Fruit fly (Drosophila melanogaster) whole organism, embryonic: ENCODE data around the gene lin-28.

ENCODE experiments used
- Abd-B ChIP-seq: fragments of 200-800 bp; sonication (Bioruptor generic); optimal IDR thresholded peaks from 2 replicates; lab custom pipeline; 2018; ENCODE audit warnings: missing biosample characterization, mild to moderate bottlenecking, missing genetic modification characterization, moderate library complexity
- Blimp-1 ChIP-seq: fragments of 200-800 bp; sonication (Bioruptor generic); optimal IDR thresholded peaks from 3 replicates; lab custom pipeline; 2018; ENCODE audit warnings: missing biosample characterization, missing genetic modification characterization, mild to moderate bottlenecking, moderate library complexity, missing genetic modification reagents
- BtbVII ChIP-seq: fragments of 200-800 bp; sonication (Bioruptor generic); optimal IDR thresholded peaks from 3 replicates; lab custom pipeline; 2017; ENCODE audit warnings: missing biosample characterization, mild to moderate bottlenecking, missing genetic modification characterization
- Bteb2 ChIP-seq: fragments of 200-800 bp; sonication (Bioruptor generic); optimal IDR thresholded peaks from 2 replicates; lab custom pipeline; 2016; ENCODE audit warnings: missing biosample characterization, missing genetic modification characterization
- CG10462 ChIP-seq: fragments of 200-800 bp; sonication (Bioruptor generic); optimal IDR thresholded peaks from 2 replicates; lab custom pipeline; 2016; ENCODE audit warnings: missing biosample characterization, missing genetic modification characterization
- CG11093 ChIP-seq: fragments of 200-800 bp; sonication (Bioruptor generic); IDR thresholded peaks from 3 replicates; pipeline ENCODE4 v1.3.6; 2022; ENCODE audit warnings: missing biosample characterization, missing genetic modification characterization
- CG12236 ChIP-seq: fragments of 200-800 bp; sonication (Bioruptor generic); optimal IDR thresholded peaks from 2 replicates; lab custom pipeline; 2016; ENCODE audit warnings: missing biosample characterization, missing genetic modification characterization
- CG12769 ChIP-seq: fragments of 200-800 bp; sonication (Bioruptor generic); optimal IDR thresholded peaks from 2 replicates; lab custom pipeline; 2019; ENCODE audit warnings: missing biosample characterization, mild to moderate bottlenecking, missing genetic modification characterization, moderate library complexity
- CG13296 ChIP-seq: fragments of 200-800 bp; sonication (Bioruptor generic); optimal IDR thresholded peaks from 3 replicates; lab custom pipeline; 2018; ENCODE audit warnings: missing biosample characterization, mild to moderate bottlenecking, missing genetic modification characterization
- CG14965 ChIP-seq: fragments of 200-800 bp; sonication (Bioruptor generic); optimal IDR thresholded peaks from 2 replicates; lab custom pipeline; 2016; ENCODE audit warnings: missing biosample characterization, missing genetic modification characterization, borderline replicate concordance
- CG15601 ChIP-seq: fragments of 200-800 bp; sonication (Bioruptor generic); optimal IDR thresholded peaks from 3 replicates; lab custom pipeline; 2019; ENCODE audit warnings: missing biosample characterization, mild to moderate bottlenecking, missing genetic modification characterization, moderate library complexity
- CG17328 ChIP-seq: fragments of 200-800 bp; sonication (Bioruptor generic); IDR thresholded peaks from 2 replicates; pipeline ENCODE4 v1.3.6; 2022; ENCODE audit warnings: missing biosample characterization, missing genetic modification characterization
- CG17829 ChIP-seq: fragments of 200-800 bp; optimal IDR thresholded peaks from 2 replicates; lab custom pipeline; 2019; ENCODE audit warnings: missing biosample characterization, mild to moderate bottlenecking, missing genetic modification characterization, moderate library complexity
- CG18764 ChIP-seq: fragments of 200-800 bp; sonication (Bioruptor generic); optimal IDR thresholded peaks from 3 replicates; lab custom pipeline; 2016; ENCODE audit warnings: missing biosample characterization, missing genetic modification characterization
- CG2116 ChIP-seq: fragments of 200-800 bp; sonication (Bioruptor generic); optimal IDR thresholded peaks from 3 replicates; lab custom pipeline; 2018; ENCODE audit warnings: missing biosample characterization, mild to moderate bottlenecking, missing genetic modification characterization
- CG32772 ChIP-seq: fragments of 200-800 bp; sonication (Bioruptor generic); IDR thresholded peaks from 2 replicates; pipeline ENCODE4 v1.3.6; 2022; ENCODE audit warnings: missing biosample characterization, missing genetic modification characterization
- CG3407 ChIP-seq: fragments of 200-800 bp; sonication (Bioruptor generic); optimal IDR thresholded peaks from 2 replicates; lab custom pipeline; 2018; ENCODE audit warnings: missing biosample characterization, mild to moderate bottlenecking, missing genetic modification characterization
- CG7372 ChIP-seq: fragments of 200-800 bp; sonication (Bioruptor generic); IDR thresholded peaks from 2 replicates; pipeline ENCODE4 v1.3.6; 2022; ENCODE audit warnings: missing biosample characterization, missing genetic modification characterization
- Deaf1 ChIP-seq: fragments of 200-800 bp; optimal IDR thresholded peaks from 3 replicates; lab custom pipeline; 2019; ENCODE audit warnings: missing biosample characterization, mild to moderate bottlenecking, missing genetic modification characterization, moderate library complexity
- Dip3 ChIP-seq: fragments of 200-800 bp; sonication (Bioruptor generic); optimal IDR thresholded peaks from 3 replicates; lab custom pipeline; 2016; ENCODE audit warnings: missing biosample characterization, missing genetic modification characterization
- Eip74EF ChIP-seq, 2 experiments: fragments of 200-800 bp in 1 of 2; fragments of >200 bp in 1 of 2; sonication (Bioruptor generic) in 1 of 2; optimal IDR thresholded peaks; 2 replicates each; lab custom pipeline; 2017 to 2019; ENCODE audit warnings: missing biosample characterization in 2 of 2, missing genetic modification characterization in 2 of 2, mild to moderate bottlenecking in 1 of 2, moderate library complexity in 1 of 2
- H2.0 ChIP-seq: fragments of 200-800 bp; sonication (Bioruptor generic); IDR thresholded peaks from 2 replicates; pipeline ENCODE4 v1.3.6; 2022; ENCODE audit warnings: missing biosample characterization, missing genetic modification characterization
- Hey ChIP-seq: fragments of 200-800 bp; sonication (Bioruptor generic); optimal IDR thresholded peaks from 3 replicates; lab custom pipeline; 2018; ENCODE audit warnings: missing biosample characterization, mild to moderate bottlenecking, missing genetic modification characterization
- Jarid2 ChIP-seq: fragments of 200-800 bp; sonication (Bioruptor generic); optimal IDR thresholded peaks from 3 replicates; lab custom pipeline; 2017; ENCODE audit warnings: mild to moderate bottlenecking, missing biosample characterization, missing genetic modification reagents, missing genetic modification characterization
- Sry-β ChIP-seq: fragments of 200-800 bp; sonication (Bioruptor generic); optimal IDR thresholded peaks from 2 replicates; lab custom pipeline; 2018; ENCODE audit warnings: missing biosample characterization, mild to moderate bottlenecking, missing genetic modification characterization, moderate library complexity
- Trl ChIP-seq, 3 experiments: fragments of >200 bp in 2 of 3; fragments of 200-800 bp in 1 of 3; sonication (Bioruptor generic) in 1 of 3; optimal IDR thresholded peaks; 2 replicates in 1 of 3; 3 replicates in 2 of 3; lab custom pipeline; 2016 to 2017; ENCODE audit warnings: missing biosample characterization in 1 of 3, missing genetic modification characterization in 1 of 3
- Vsx1 ChIP-seq: fragments of 200-800 bp; sonication (Bioruptor generic); optimal IDR thresholded peaks from 2 replicates; lab custom pipeline; 2017; ENCODE audit warnings: missing biosample characterization, mild to moderate bottlenecking, missing genetic modification characterization, missing genetic modification reagents
- aop ChIP-seq: fragments of 200-800 bp; sonication (Bioruptor generic); IDR thresholded peaks from 2 replicates; pipeline ENCODE4 v1.3.6; 2022; ENCODE audit warnings: missing biosample characterization, missing genetic modification characterization
- ato ChIP-seq: fragments of 200-800 bp; sonication (Bioruptor generic); IDR thresholded peaks from 2 replicates; pipeline ENCODE4 v1.3.6; 2022; ENCODE audit warnings: missing biosample characterization, missing genetic modification characterization; ENCODE audit not compliant: partially characterized antibody
- cg ChIP-seq: fragments of 200-800 bp; sonication (Bioruptor generic); optimal IDR thresholded peaks from 3 replicates; lab custom pipeline; 2019; ENCODE audit warnings: missing biosample characterization, mild to moderate bottlenecking, missing genetic modification characterization, moderate library complexity
- chinmo ChIP-seq: fragments of 200-800 bp; sonication (Bioruptor generic); IDR thresholded peaks from 4 replicates; pipeline ENCODE4 v1.3.6; 2022; ENCODE audit warnings: missing biosample characterization, missing genetic modification characterization; ENCODE audit not compliant: partially characterized antibody
- crc ChIP-seq: fragments of 200-800 bp; sonication (Bioruptor generic); optimal IDR thresholded peaks from 2 replicates; lab custom pipeline; 2016; ENCODE audit warnings: missing biosample characterization, missing genetic modification characterization
- cwo ChIP-seq: fragments of 200-800 bp; sonication (Bioruptor generic); optimal IDR thresholded peaks from 3 replicates; lab custom pipeline; 2017; ENCODE audit warnings: missing biosample characterization, missing genetic modification characterization, mild to moderate bottlenecking, moderate library complexity, missing genetic modification reagents
- en ChIP-seq: fragments of 200-800 bp; sonication (Bioruptor generic); optimal IDR thresholded peaks from 2 replicates; lab custom pipeline; 2016; ENCODE audit warnings: missing biosample characterization, missing genetic modification characterization
- exex ChIP-seq: fragments of 200-800 bp; sonication (Bioruptor generic); optimal IDR thresholded peaks from 4 replicates; lab custom pipeline; 2018; ENCODE audit warnings: missing biosample characterization, mild to moderate bottlenecking, missing genetic modification characterization, moderate library complexity
- ftz-f1 ChIP-seq: fragments of 200-800 bp; sonication (Bioruptor generic); optimal IDR thresholded peaks from 2 replicates; lab custom pipeline; 2016; ENCODE audit warnings: missing biosample characterization, missing genetic modification characterization
- hbn ChIP-seq: fragments of 200-800 bp; sonication (Bioruptor generic); IDR thresholded peaks from 2 replicates; pipeline ENCODE4 v1.3.6; 2022; ENCODE audit warnings: missing biosample characterization, missing genetic modification characterization; ENCODE audit not compliant: partially characterized antibody
- ken ChIP-seq: fragments of 200-800 bp; sonication (Bioruptor generic); IDR thresholded peaks from 3 replicates; pipeline ENCODE4 v1.3.6; 2022; ENCODE audit warnings: missing biosample characterization, missing genetic modification characterization
- oc ChIP-seq: fragments of 200-800 bp; sonication (Bioruptor generic); optimal IDR thresholded peaks from 2 replicates; lab custom pipeline; 2018; ENCODE audit warnings: missing biosample characterization, mild to moderate bottlenecking, missing genetic modification characterization, moderate library complexity
- org-1 ChIP-seq: fragments of 200-800 bp; sonication (Bioruptor generic); optimal IDR thresholded peaks from 2 replicates; lab custom pipeline; 2017; ENCODE audit warnings: missing biosample characterization, missing genetic modification characterization
- pho ChIP-seq: fragments of 200-800 bp; sonication (Bioruptor generic); optimal IDR thresholded peaks from 2 replicates; lab custom pipeline; 2016; ENCODE audit warnings: missing biosample characterization, missing genetic modification characterization
- rib ChIP-seq: fragments of 200-800 bp; sonication (Bioruptor generic); IDR thresholded peaks from 2 replicates; pipeline ENCODE4 v1.3.6; 2022; ENCODE audit warnings: missing biosample characterization, missing genetic modification characterization
- sd ChIP-seq: fragments of 200-800 bp; sonication (Bioruptor generic); optimal IDR thresholded peaks from 3 replicates; lab custom pipeline; 2018; ENCODE audit warnings: missing biosample characterization, mild to moderate bottlenecking, missing genetic modification characterization, moderate library complexity
- shn ChIP-seq: fragments of 200-800 bp; sonication (Bioruptor generic); optimal IDR thresholded peaks from 3 replicates; lab custom pipeline; 2016; ENCODE audit warnings: missing biosample characterization, missing genetic modification characterization
- sisA ChIP-seq: fragments of 200-800 bp; sonication (Bioruptor generic); IDR thresholded peaks from 2 replicates; pipeline ENCODE4 v1.3.6; 2022; ENCODE audit warnings: missing biosample characterization, missing genetic modification characterization
- tx ChIP-seq: fragments of 200-800 bp; sonication (Bioruptor generic); optimal IDR thresholded peaks from 2 replicates; lab custom pipeline; 2016; ENCODE audit warnings: missing biosample characterization, missing genetic modification characterization
- unc-4 ChIP-seq: fragments of 200-800 bp; sonication (Bioruptor generic); IDR thresholded peaks from 2 replicates; pipeline ENCODE4 v1.3.6; 2022; ENCODE audit warnings: missing biosample characterization, missing genetic modification characterization; ENCODE audit not compliant: partially characterized antibody
- vvl ChIP-seq: fragments of 200-800 bp; sonication (Bioruptor generic); IDR thresholded peaks from 2 replicates; pipeline ENCODE4 v1.3.6; 2022; ENCODE audit warnings: missing biosample characterization, missing genetic modification characterization

Gene lin-28

DNA sequence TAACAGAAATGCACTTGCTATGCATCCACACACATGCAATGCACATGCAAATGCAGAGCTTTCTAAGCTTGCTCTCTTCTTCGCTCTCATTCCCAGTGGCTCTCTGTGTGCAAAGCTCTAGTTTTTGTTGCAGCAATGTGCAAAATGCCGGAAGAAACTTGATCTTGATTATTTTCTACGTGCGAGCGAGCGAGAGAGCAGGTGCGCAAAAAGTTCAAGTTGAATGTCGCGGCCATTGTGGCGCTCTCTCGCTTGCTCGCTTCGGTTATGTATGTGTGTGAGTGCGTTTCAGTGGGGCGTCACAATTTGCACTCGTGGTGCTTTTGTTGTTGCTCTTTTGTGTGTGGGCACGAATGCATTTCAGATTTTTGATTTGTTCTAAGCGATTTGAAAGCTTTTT, 43.9 kb upstream of the lin-28 start:
- TF ChIP-seq Jarid2 = no peak
- peak in 1 of 2 experiments; percentile 84 for TF ChIP-seq Eip74EF (GFP tag; optimal IDR thresholded peaks at IDR 0.05; lab: Kevin White, UChicago)
- peak; percentile 13 for TF ChIP-seq oc (tag; lab: Kevin White, UChicago)
- TF ChIP-seq Deaf1 (tag; lab: Kevin White, UChicago) = peak; percentile 33
- TF ChIP-seq aop (GFP tag; lab: Robert Waterston, UW) = peak; percentile 66; the same call in 1 of the 2 replicates
- peak; percentile 58; the same call in 1 of the 4 replicates for TF ChIP-seq chinmo (GFP tag; lab: Robert Waterston, UW)
- TF ChIP-seq CG11093 (GFP tag; lab: Robert Waterston, UW) = no peak
- TF ChIP-seq vvl (GFP tag; lab: Robert Waterston, UW) = peak; percentile 15; the same call in 1 of the 2 replicates
- peak; percentile 8 for TF ChIP-seq ftz-f1 (GFP tag; lab: Kevin White, UChicago)
- TF ChIP-seq Bteb2 (GFP tag; lab: Kevin White, UChicago) = no peak
- TF ChIP-seq rib = peak; percentile 36; the same call in 1 of the 2 replicates
- no peak for TF ChIP-seq Abd-B
- TF ChIP-seq cg (GFP tag; lab: Kevin White, UChicago) = peak; percentile 37
- TF ChIP-seq CG17829 = no peak
- peak; percentile 5 to 49 for TF ChIP-seq Trl (optimal IDR thresholded peaks at IDR 0.05; lab: Kevin White, UChicago)
- TF ChIP-seq Trl (GFP tag; optimal IDR thresholded peaks at IDR 0.05; lab: Kevin White, UChicago) = no peak
- TF ChIP-seq sd (tag; lab: Kevin White, UChicago) = peak; percentile 49
- TF ChIP-seq en (GFP tag; lab: Kevin White, UChicago) = no peak
- peak; percentile 16 for TF ChIP-seq Blimp-1 (GFP tag; lab: Kevin White, UChicago)
- TF ChIP-seq, all 482 proteins: peak for 12

DNA sequence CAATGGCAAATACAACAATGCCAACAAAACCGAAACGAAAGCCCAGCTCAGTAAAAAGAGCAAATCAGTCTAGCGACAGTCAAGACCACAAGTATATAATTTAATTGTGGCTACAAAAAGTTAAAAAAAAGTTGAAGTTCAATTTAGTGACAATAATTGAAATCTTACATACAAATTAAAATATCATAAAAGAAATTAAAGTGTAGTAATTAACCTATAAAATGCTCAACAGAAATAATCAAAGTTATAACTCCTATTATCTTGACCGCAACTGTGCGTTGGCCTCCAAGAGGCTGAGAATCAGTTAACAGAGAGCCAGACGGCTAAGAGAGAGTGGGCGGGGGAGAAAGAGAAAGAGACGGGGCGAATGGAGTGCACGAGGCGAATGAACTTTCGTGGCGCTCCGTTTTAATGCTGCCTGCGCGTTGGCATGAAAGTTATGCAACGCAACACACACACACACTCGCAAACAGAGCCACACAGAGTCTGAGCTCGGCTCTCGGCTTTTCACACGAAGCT, 42.7 kb upstream of the lin-28 start:
- peak; percentile 57 for TF ChIP-seq CG18764 (GFP tag; lab: Kevin White, UChicago)
- peak; percentile 51 for TF ChIP-seq CG12236
- no peak for TF ChIP-seq unc-4 (GFP tag; lab: Robert Waterston, UW)
- TF ChIP-seq shn (GFP tag; lab: Kevin White, UChicago) = no peak
- TF ChIP-seq crc (GFP tag; lab: Kevin White, UChicago) = no peak
- TF ChIP-seq CG17328 (GFP tag; lab: Robert Waterston, UW) = peak; percentile 91
- TF ChIP-seq BtbVII (GFP tag; lab: Kevin White, UChicago) = peak; percentile 69
- TF ChIP-seq CG14965 = no peak
- TF ChIP-seq CG2116 = peak; percentile 33
- peak; percentile 63 for TF ChIP-seq Vsx1 (GFP tag; lab: Kevin White, UChicago)
- TF ChIP-seq CG10462 = peak; percentile 46
- peak; percentile 94 for TF ChIP-seq CG15601
- TF ChIP-seq sisA = peak; percentile 62
- TF ChIP-seq exex (tag; lab: Kevin White, UChicago) = no peak
- TF ChIP-seq CG13296 (GFP tag; lab: Kevin White, UChicago) = no peak
- TF ChIP-seq H2.0 = peak; percentile 81
- peak; percentile 7 for TF ChIP-seq Sry-β
- no peak for TF ChIP-seq ato
- TF ChIP-seq org-1 (GFP tag; lab: Kevin White, UChicago) = peak; percentile 65
- peak; percentile 23 for TF ChIP-seq Dip3 (GFP tag; lab: Kevin White, UChicago)
- TF ChIP-seq CG12769 = peak; percentile 14
- no peak for TF ChIP-seq Hey (tag; lab: Kevin White, UChicago)
- TF ChIP-seq pho (GFP tag; lab: Kevin White, UChicago) = peak; percentile 25
- TF ChIP-seq cwo (GFP tag; lab: Kevin White, UChicago) = peak; percentile 60
- TF ChIP-seq hbn (GFP tag; lab: Robert Waterston, UW) = no peak
- TF ChIP-seq tx = no peak
- TF ChIP-seq CG32772 = peak; percentile 43; the same call in 1 of the 2 replicates
- TF ChIP-seq CG3407 (GFP tag; lab: Kevin White, UChicago) = peak; percentile 81
- TF ChIP-seq ken (GFP tag; lab: Robert Waterston, UW) = peak; percentile 55; the same call in 1 of the 3 replicates
- TF ChIP-seq CG7372 (GFP tag; lab: Robert Waterston, UW) = 0 out of 2 replicates have a peak, but pooled peaks have one; percentile 36
